Fruit fly (Drosophila melanogaster): Measurements from ENCODE around the gene CG32727.

CG32727 gene

dm6 chrX:7406908-7407307, at the start of gene CG32727:
TSS of gene CG32727 (plus strand) at chrX:7407208.
- TF ChIP-seq stwl (tag; optimal IDR thresholded peaks at IDR 0.05) (no peak), lilli (GFP tag; optimal IDR thresholded peaks at IDR 0.05) (no peak), Oli (tag; optimal IDR thresholded peaks at IDR 0.05) (no peak), CG3847 (GFP tag; IDR thresholded peaks at IDR 0.05) (no peak), CG32767 (GFP tag; IDR thresholded peaks at IDR 0.05) (no peak), ewg (GFP tag; optimal IDR thresholded peaks at IDR 0.05) (no peak), CG12744 (GFP tag; optimal IDR thresholded peaks at IDR 0.05) (no peak), Pdp1 (GFP tag; optimal IDR thresholded peaks at IDR 0.05) (no peak), CG13123 (GFP tag; optimal IDR thresholded peaks at IDR 0.05) (no peak), Adf1 (GFP tag; IDR thresholded peaks at IDR 0.05) (no peak)

DNA sequence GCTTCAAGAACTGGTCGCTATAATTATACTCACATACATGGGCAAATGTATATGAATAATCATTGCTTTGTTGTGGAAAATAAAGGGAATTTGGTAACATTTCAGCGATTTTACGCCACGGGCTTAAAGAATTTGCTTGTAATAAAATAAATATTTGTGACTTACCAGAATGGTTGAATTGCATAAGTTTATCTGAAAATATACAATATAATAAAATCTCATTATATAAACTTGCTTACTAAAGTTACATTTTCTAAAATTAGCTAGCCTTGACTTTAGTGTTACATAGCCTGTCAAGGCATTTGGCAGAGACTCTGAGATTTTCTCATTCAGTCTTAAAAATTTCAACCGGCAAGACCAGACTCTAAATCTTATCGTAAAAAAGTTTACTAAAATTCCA, 48.5 kb upstream of the CG32727 start, which contains the start of gene CG1999:
TSS of gene CG1999 (plus strand) at position 301 of the 400 bp plus-strand sequence.
- TF ChIP-seq C15 (GFP tag; IDR thresholded peaks at IDR 0.05): no peak
- no peak for TF ChIP-seq tap (tag; optimal IDR thresholded peaks at IDR 0.05)
- no peak for TF ChIP-seq CG8281 (tag; optimal IDR thresholded peaks at IDR 0.05)
- TF ChIP-seq dysf (GFP tag; IDR thresholded peaks at IDR 0.05): no peak
- TF ChIP-seq CG15514 (GFP tag; optimal IDR thresholded peaks at IDR 0.05): no peak
- TF ChIP-seq CG5180 (GFP tag; optimal IDR thresholded peaks at IDR 0.05): no peak
- TF ChIP-seq sd (tag; optimal IDR thresholded peaks at IDR 0.05): no peak
- no peak for TF ChIP-seq Xbp1 (GFP tag; optimal IDR thresholded peaks at IDR 0.05)
- TF ChIP-seq otp (GFP tag; IDR thresholded peaks at IDR 0.05): no peak
- TF ChIP-seq CG1832 (GFP tag; optimal IDR thresholded peaks at IDR 0.05): no peak
- TF ChIP-seq Eip74EF (GFP tag; optimal IDR thresholded peaks at IDR 0.05): no peak
- TF ChIP-seq BEAF-32 (GFP tag; optimal IDR thresholded peaks at IDR 0.05): no peak
- TF ChIP-seq fd64A (GFP tag; optimal IDR thresholded peaks at IDR 0.05): no peak
- no peak for TF ChIP-seq trem (tag; optimal IDR thresholded peaks at IDR 0.05)
- no peak for TF ChIP-seq exex (tag; optimal IDR thresholded peaks at IDR 0.05)
- no peak for TF ChIP-seq Sox102F (GFP tag; optimal IDR thresholded peaks at IDR 0.05)
- no peak for TF ChIP-seq chif (GFP tag; optimal IDR thresholded peaks at IDR 0.05)
- TF ChIP-seq CG3281 (GFP tag; optimal IDR thresholded peaks at IDR 0.05): no peak

- TF ChIP-seq CG17328 (GFP tag; IDR thresholded peaks at IDR 0.05) (no peak), CG10321 (GFP tag; IDR thresholded peaks at IDR 0.05) (peak; percentile 74), CG6272 (GFP tag; IDR thresholded peaks at IDR 0.05) (no peak), CG7556 (GFP tag; optimal IDR thresholded peaks at IDR 0.05) (no peak), amos (GFP tag; IDR thresholded peaks at IDR 0.05; ENCODE audit: partially characterized antibody) (no peak), CG1233 (GFP tag; optimal IDR thresholded peaks at IDR 0.05) (no peak), z (GFP tag; IDR thresholded peaks at IDR 0.05) (peak; percentile 39; the same call in 1 of the 3 replicates), CG7271 (tag; optimal IDR thresholded peaks at IDR 0.05) (no peak), Mad (GFP tag; optimal IDR thresholded peaks at IDR 0.05) (no peak), CG1832 (GFP tag; optimal IDR thresholded peaks at IDR 0.05) (peak; percentile 40), Nf-YC (tag; optimal IDR thresholded peaks at IDR 0.05) (peak; percentile 94), gcm2 (GFP tag; optimal IDR thresholded peaks at IDR 0.05) (no peak), Xbp1 (GFP tag; optimal IDR thresholded peaks at IDR 0.05) (no peak), CG6765 (GFP tag; optimal IDR thresholded peaks at IDR 0.05) (no peak), CG11093 (GFP tag; IDR thresholded peaks at IDR 0.05) (no peak), Nf-YA (GFP tag; IDR thresholded peaks at IDR 0.05) (0 out of 2 replicates have a peak, but pooled peaks have one; percentile 12), CG2199 (GFP tag; IDR thresholded peaks at IDR 0.05) (0 out of 3 replicates have a peak, but pooled peaks have one; percentile 17), Nf-YB (GFP tag; optimal IDR thresholded peaks at IDR 0.05) (peak; percentile 93), Atf-2 (GFP tag; optimal IDR thresholded peaks at IDR 0.05) (no peak), odd (GFP tag; optimal IDR thresholded peaks at IDR 0.05) (no peak), slp2 (GFP tag; optimal IDR thresholded peaks at IDR 0.05) (no peak), Ets65A (GFP tag) (peak; percentile 3), Neu2 (GFP tag; optimal IDR thresholded peaks at IDR 0.05; ENCODE audit: borderline replicate concordance) (no peak)
Measured at dm6 chrX:7368361-7368760, 38.6 kb upstream of the CG32727 start.

Measured in whole organism, embryonic.